Worm (Caenorhabditis elegans) whole organism, late embryonic: ENCODE results near the gene D2085.7.

Experiments used
- fkh-10 ChIP-seq: fragments of 150-350 bp; optimal IDR thresholded peaks from 2 replicates; lab custom pipeline; 2014; ENCODE audit warnings: missing biosample characterization, missing genetic modification reagents, missing genetic modification characterization
- hlh-15 ChIP-seq: sonication (generic microtip); optimal IDR thresholded peaks from 2 replicates; lab custom pipeline; 2016; ENCODE audit warnings: missing genetic modification characterization, missing compliant biosample characterization
- nhr-11 ChIP-seq: fragments of 150-350 bp; optimal IDR thresholded peaks from 2 replicates; lab custom pipeline; 2014; ENCODE audit warnings: missing biosample characterization, missing genetic modification characterization
- odd-2 ChIP-seq: sonication (generic microtip); optimal IDR thresholded peaks from 2 replicates; lab custom pipeline; 2017; ENCODE audit warnings: antibody characterized with exemption, mild to moderate bottlenecking, missing genetic modification characterization, missing compliant biosample characterization
- pat-9 ChIP-seq: fragments of 200-800 bp; sonication (Bioruptor generic); optimal IDR thresholded peaks from 2 replicates; lab custom pipeline; 2018; ENCODE audit warnings: mild to moderate bottlenecking, missing genetic modification characterization, moderate library complexity, missing compliant biosample characterization
- ref-2 ChIP-seq: sonication (generic microtip); optimal IDR thresholded peaks from 2 replicates; lab custom pipeline; 2016; ENCODE audit warnings: missing genetic modification characterization, missing compliant biosample characterization
- tbx-2 ChIP-seq: sonication (generic microtip); optimal IDR thresholded peaks from 2 replicates; lab custom pipeline; 2016; ENCODE audit warnings: missing genetic modification characterization, missing compliant biosample characterization

ce11 chrII:8603567-8604359 lies 37.4 kb upstream of the D2085.7 start, which contains the start of gene suf-1:
- TF ChIP-seq ref-2 (tag; lab: Kevin White, UChicago), result no peak
- TF ChIP-seq hlh-15 (tag; lab: Kevin White, UChicago), result no peak
- no peak for TF ChIP-seq fkh-10 (GFP tag; lab: Kevin White, UChicago)
- TF ChIP-seq odd-2, result no peak
- TF ChIP-seq nhr-11 (tag; lab: Kevin White, UChicago), result no peak
- TF ChIP-seq pat-9 (tag; lab: Kevin White, UChicago), result no peak
- no peak for TF ChIP-seq tbx-2 (tag; lab: Kevin White, UChicago)
